Fruit fly (Drosophila melanogaster): Measurements from ENCODE around the gene bru2.

dm6 chr2L:12338548-12338947, 5.5 kb upstream of the bru2 start, which contains the start of gene CG31862:
- TF ChIP-seq gl (tag; optimal IDR thresholded peaks at IDR 0.05) (no peak), Pif1A (GFP tag; optimal IDR thresholded peaks at IDR 0.05) (no peak), Snoo (tag; optimal IDR thresholded peaks at IDR 0.05) (no peak), CG8159 (tag; optimal IDR thresholded peaks at IDR 0.05) (no peak), D1 (tag; optimal IDR thresholded peaks at IDR 0.05) (no peak), CG15710 (tag; optimal IDR thresholded peaks at IDR 0.05) (no peak), CG32121 (GFP tag; IDR thresholded peaks at IDR 0.05) (no peak), CG14655 (GFP tag; optimal IDR thresholded peaks at IDR 0.05) (no peak)
